Fruit fly (Drosophila melanogaster) whole organism, embryonic: ENCODE measurements around the gene BBIP1.

Experiments used
- Atf3 ChIP-seq: fragments of 200-800 bp; sonication (Bioruptor generic); optimal IDR thresholded peaks from 3 replicates; lab custom pipeline; 2016; ENCODE audit warnings: missing biosample characterization, missing genetic modification characterization
- CG10274 ChIP-seq: fragments of 200-800 bp; sonication (Bioruptor generic); optimal IDR thresholded peaks from 3 replicates; lab custom pipeline; 2017; ENCODE audit warnings: missing biosample characterization, mild to moderate bottlenecking, missing genetic modification characterization
- CG10321 ChIP-seq: fragments of 200-800 bp; sonication (Bioruptor generic); IDR thresholded peaks from 2 replicates; pipeline ENCODE4 v1.3.6; 2022; ENCODE audit warnings: missing biosample characterization, missing genetic modification characterization
- CG10543 ChIP-seq: fragments of 200-800 bp; sonication (Bioruptor generic); optimal IDR thresholded peaks from 3 replicates; lab custom pipeline; 2017; ENCODE audit warnings: missing biosample characterization, mild to moderate bottlenecking, missing genetic modification characterization, moderate library complexity
- CG10959 ChIP-seq: fragments of 200-800 bp; sonication (Bioruptor generic); IDR thresholded peaks from 2 replicates; pipeline ENCODE4 v1.3.6; 2022; ENCODE audit warnings: missing biosample characterization, missing genetic modification characterization
- CG1233 ChIP-seq: fragments of 200-800 bp; sonication (Bioruptor generic); optimal IDR thresholded peaks from 4 replicates; lab custom pipeline; 2018; ENCODE audit warnings: missing biosample characterization, mild to moderate bottlenecking, missing genetic modification characterization
- CG13296 ChIP-seq: fragments of 200-800 bp; sonication (Bioruptor generic); optimal IDR thresholded peaks from 3 replicates; lab custom pipeline; 2018; ENCODE audit warnings: missing biosample characterization, mild to moderate bottlenecking, missing genetic modification characterization
- CG15269 ChIP-seq: fragments of 200-800 bp; sonication (Bioruptor generic); optimal IDR thresholded peaks from 2 replicates; lab custom pipeline; 2018; ENCODE audit warnings: missing biosample characterization, mild to moderate bottlenecking, missing genetic modification characterization, moderate library complexity
- CG15601 ChIP-seq: fragments of 200-800 bp; sonication (Bioruptor generic); optimal IDR thresholded peaks from 3 replicates; lab custom pipeline; 2019; ENCODE audit warnings: missing biosample characterization, mild to moderate bottlenecking, missing genetic modification characterization, moderate library complexity
- CG17568 ChIP-seq: fragments of 200-800 bp; sonication (Bioruptor generic); optimal IDR thresholded peaks from 2 replicates; lab custom pipeline; 2018; ENCODE audit warnings: missing biosample characterization, mild to moderate bottlenecking, missing genetic modification characterization, moderate library complexity
- CG17912 ChIP-seq: fragments of 200-800 bp; sonication (Bioruptor generic); optimal IDR thresholded peaks from 2 replicates; lab custom pipeline; 2018; ENCODE audit warnings: missing biosample characterization, mild to moderate bottlenecking, missing genetic modification characterization
- CG18011 ChIP-seq: fragments of 200-800 bp; sonication (Bioruptor generic); optimal IDR thresholded peaks from 2 replicates; lab custom pipeline; 2017; ENCODE audit warnings: missing biosample characterization, missing genetic modification characterization, mild to moderate bottlenecking, moderate library complexity, missing genotype
- CG3163 ChIP-seq: fragments of 200-800 bp; sonication (Bioruptor generic); optimal IDR thresholded peaks from 3 replicates; lab custom pipeline; 2016; ENCODE audit warnings: missing biosample characterization, missing genetic modification characterization
- CG34376 ChIP-seq: fragments of 200-800 bp; sonication (Bioruptor generic); optimal IDR thresholded peaks from 2 replicates; lab custom pipeline; 2018; ENCODE audit warnings: missing biosample characterization, mild to moderate bottlenecking, missing genetic modification characterization
- CG4328 ChIP-seq: fragments of 200-800 bp; sonication (Bioruptor generic); optimal IDR thresholded peaks from 3 replicates; lab custom pipeline; 2017; ENCODE audit warnings: missing biosample characterization, missing genetic modification reagents, missing genetic modification characterization
- CG6854 ChIP-seq: fragments of 200-800 bp; sonication (Bioruptor generic); optimal IDR thresholded peaks from 3 replicates; lab custom pipeline; 2017; ENCODE audit warnings: missing biosample characterization, mild to moderate bottlenecking, missing genetic modification characterization
- CG8281 ChIP-seq: fragments of 200-800 bp; sonication (Bioruptor generic); optimal IDR thresholded peaks from 2 replicates; lab custom pipeline; 2018; ENCODE audit warnings: missing biosample characterization, mild to moderate bottlenecking, missing genetic modification characterization, moderate library complexity
- CG8924 ChIP-seq: fragments of 200-800 bp; optimal IDR thresholded peaks from 3 replicates; lab custom pipeline; 2019; ENCODE audit warnings: missing biosample characterization, mild to moderate bottlenecking, missing genetic modification characterization, moderate library complexity
- CG9437 ChIP-seq: fragments of 200-800 bp; sonication (Bioruptor generic); optimal IDR thresholded peaks from 2 replicates; lab custom pipeline; 2018; ENCODE audit warnings: missing biosample characterization, mild to moderate bottlenecking, missing genetic modification characterization
- D19A ChIP-seq: fragments of 200-800 bp; optimal IDR thresholded peaks from 3 replicates; lab custom pipeline; 2019; ENCODE audit warnings: missing biosample characterization, mild to moderate bottlenecking, missing genetic modification characterization, moderate library complexity
- Fer3 ChIP-seq: fragments of 200-800 bp; sonication (Bioruptor generic); optimal IDR thresholded peaks from 2 replicates; lab custom pipeline; 2018; ENCODE audit warnings: missing biosample characterization, mild to moderate bottlenecking, missing genetic modification characterization, moderate library complexity
- Hand ChIP-seq: fragments of 200-800 bp; sonication (Bioruptor generic); optimal IDR thresholded peaks from 2 replicates; lab custom pipeline; 2017; ENCODE audit warnings: mild to moderate bottlenecking, missing biosample characterization, missing genetic modification reagents, missing genetic modification characterization
- Max ChIP-seq: fragments of 200-800 bp; sonication (Bioruptor generic); optimal IDR thresholded peaks from 2 replicates; lab custom pipeline; 2016; ENCODE audit warnings: missing biosample characterization, mild to moderate bottlenecking, missing genetic modification characterization
- Med ChIP-seq: fragments of 200-800 bp; sonication (Bioruptor generic); peaks from one replicate; lab custom pipeline; 2016; ENCODE audit warnings: missing biosample characterization, missing genetic modification characterization, mild to moderate bottlenecking, inconsistent platforms, moderate library complexity
- Nf-YC ChIP-seq: fragments of 200-800 bp; optimal IDR thresholded peaks from 3 replicates; lab custom pipeline; 2019; ENCODE audit warnings: missing biosample characterization, mild to moderate bottlenecking, missing genetic modification characterization, moderate library complexity
- NfI ChIP-seq: fragments of 200-800 bp; sonication (Bioruptor generic); optimal IDR thresholded peaks from 3 replicates; lab custom pipeline; 2018; ENCODE audit warnings: missing biosample characterization, mild to moderate bottlenecking, missing genetic modification characterization, moderate library complexity
- Stat92E ChIP-seq, 3 experiments: fragments of >200 bp in 2 of 3; fragments of 200-800 bp in 1 of 3; sonication (Bioruptor generic) in 1 of 3; optimal IDR thresholded peaks; 2 replicates each; lab custom pipeline; 2017 to 2019; ENCODE audit warnings: missing biosample characterization in 3 of 3, missing genetic modification characterization in 3 of 3, mild to moderate bottlenecking in 1 of 3, moderate library complexity in 1 of 3
- YL-1 ChIP-seq: fragments of 200-800 bp; sonication (Bioruptor generic); optimal IDR thresholded peaks from 3 replicates; lab custom pipeline; 2017; ENCODE audit warnings: missing biosample characterization, mild to moderate bottlenecking, missing genetic modification characterization
- ab ChIP-seq: fragments of 200-800 bp; sonication (Bioruptor generic); optimal IDR thresholded peaks from 2 replicates; lab custom pipeline; 2016; ENCODE audit warnings: missing biosample characterization, missing genetic modification characterization
- bsh ChIP-seq, 2 experiments: fragments of 200-800 bp; sonication (Bioruptor generic); optimal IDR thresholded peaks; 2 replicates each; lab custom pipeline; 2017 to 2018; ENCODE audit warnings: mild to moderate bottlenecking in 2 of 2, missing biosample characterization in 2 of 2, missing genetic modification characterization in 2 of 2, moderate library complexity in 1 of 2
- cwo ChIP-seq: fragments of 200-800 bp; sonication (Bioruptor generic); optimal IDR thresholded peaks from 3 replicates; lab custom pipeline; 2017; ENCODE audit warnings: missing biosample characterization, missing genetic modification characterization, mild to moderate bottlenecking, moderate library complexity, missing genetic modification reagents
- dpn ChIP-seq, 2 experiments: fragments of 200-800 bp; sonication (Bioruptor generic); optimal IDR thresholded peaks; 3 replicates each; lab custom pipeline; 2016; ENCODE audit warnings: missing biosample characterization in 2 of 2, missing genetic modification characterization in 2 of 2
- gcm ChIP-seq: fragments of 200-800 bp; sonication (Bioruptor generic); optimal IDR thresholded peaks from 2 replicates; lab custom pipeline; 2019; ENCODE audit warnings: missing biosample characterization, mild to moderate bottlenecking, missing genetic modification characterization, moderate library complexity
- gro ChIP-seq: fragments of 200-800 bp; sonication (Bioruptor generic); optimal IDR thresholded peaks from 2 replicates; lab custom pipeline; 2016; ENCODE audit warnings: missing biosample characterization, missing genetic modification characterization
- her ChIP-seq: fragments of 200-800 bp; sonication (Bioruptor generic); optimal IDR thresholded peaks from 2 replicates; lab custom pipeline; 2016; ENCODE audit warnings: missing biosample characterization, missing genetic modification characterization
- kni ChIP-seq: fragments of 200-800 bp; sonication (Bioruptor generic); optimal IDR thresholded peaks from 3 replicates; lab custom pipeline; 2017; ENCODE audit warnings: mild to moderate bottlenecking, missing biosample characterization, missing genetic modification reagents, missing genetic modification characterization
- mirr ChIP-seq: fragments of 200-800 bp; sonication (Bioruptor generic); optimal IDR thresholded peaks from 3 replicates; lab custom pipeline; 2018; ENCODE audit warnings: missing biosample characterization, mild to moderate bottlenecking, missing genetic modification characterization
- nerfin-1 ChIP-seq: fragments of 200-800 bp; sonication (Bioruptor generic); optimal IDR thresholded peaks from 3 replicates; lab custom pipeline; 2019; ENCODE audit warnings: missing biosample characterization, mild to moderate bottlenecking, missing genetic modification characterization, moderate library complexity
- onecut ChIP-seq: fragments of 200-800 bp; sonication (Bioruptor generic); IDR thresholded peaks from 2 replicates; pipeline ENCODE4 v1.3.6; 2022; ENCODE audit warnings: missing biosample characterization, missing genetic modification characterization
- org-1 ChIP-seq: fragments of 200-800 bp; sonication (Bioruptor generic); optimal IDR thresholded peaks from 2 replicates; lab custom pipeline; 2017; ENCODE audit warnings: missing biosample characterization, missing genetic modification characterization
- pros ChIP-seq: fragments of 200-800 bp; sonication (Bioruptor generic); optimal IDR thresholded peaks from 3 replicates; lab custom pipeline; 2019; ENCODE audit warnings: missing biosample characterization, mild to moderate bottlenecking, missing genetic modification characterization, moderate library complexity
- sd ChIP-seq: fragments of 200-800 bp; sonication (Bioruptor generic); optimal IDR thresholded peaks from 3 replicates; lab custom pipeline; 2018; ENCODE audit warnings: missing biosample characterization, mild to moderate bottlenecking, missing genetic modification characterization, moderate library complexity
- sens ChIP-seq: fragments of 200-800 bp; sonication (Bioruptor generic); peaks from one replicate; lab custom pipeline; 2016; ENCODE audit warnings: missing biosample characterization, missing genetic modification characterization
- sqz ChIP-seq: fragments of 200-800 bp; sonication (Bioruptor generic); optimal IDR thresholded peaks from 3 replicates; lab custom pipeline; 2018; ENCODE audit warnings: missing biosample characterization, mild to moderate bottlenecking, missing genetic modification characterization
- sr ChIP-seq: fragments of 200-800 bp; sonication (Bioruptor generic); IDR thresholded peaks from 3 replicates; pipeline ENCODE4 v1.3.6; 2022; ENCODE audit warnings: missing biosample characterization, missing genetic modification characterization
- sug ChIP-seq: fragments of 200-800 bp; optimal IDR thresholded peaks from 2 replicates; lab custom pipeline; 2019; ENCODE audit warnings: missing biosample characterization, mild to moderate bottlenecking, missing genetic modification characterization, moderate library complexity
- wek ChIP-seq: fragments of 200-800 bp; sonication (Bioruptor generic); optimal IDR thresholded peaks from 3 replicates; lab custom pipeline; 2018; ENCODE audit warnings: missing biosample characterization, mild to moderate bottlenecking, missing genetic modification characterization, moderate library complexity
- zfh2 ChIP-seq: fragments of 200-800 bp; sonication (Bioruptor generic); optimal IDR thresholded peaks from 2 replicates; lab custom pipeline; 2016; ENCODE audit warnings: missing biosample characterization, missing genetic modification characterization

The BBIP1 gene

DNA sequence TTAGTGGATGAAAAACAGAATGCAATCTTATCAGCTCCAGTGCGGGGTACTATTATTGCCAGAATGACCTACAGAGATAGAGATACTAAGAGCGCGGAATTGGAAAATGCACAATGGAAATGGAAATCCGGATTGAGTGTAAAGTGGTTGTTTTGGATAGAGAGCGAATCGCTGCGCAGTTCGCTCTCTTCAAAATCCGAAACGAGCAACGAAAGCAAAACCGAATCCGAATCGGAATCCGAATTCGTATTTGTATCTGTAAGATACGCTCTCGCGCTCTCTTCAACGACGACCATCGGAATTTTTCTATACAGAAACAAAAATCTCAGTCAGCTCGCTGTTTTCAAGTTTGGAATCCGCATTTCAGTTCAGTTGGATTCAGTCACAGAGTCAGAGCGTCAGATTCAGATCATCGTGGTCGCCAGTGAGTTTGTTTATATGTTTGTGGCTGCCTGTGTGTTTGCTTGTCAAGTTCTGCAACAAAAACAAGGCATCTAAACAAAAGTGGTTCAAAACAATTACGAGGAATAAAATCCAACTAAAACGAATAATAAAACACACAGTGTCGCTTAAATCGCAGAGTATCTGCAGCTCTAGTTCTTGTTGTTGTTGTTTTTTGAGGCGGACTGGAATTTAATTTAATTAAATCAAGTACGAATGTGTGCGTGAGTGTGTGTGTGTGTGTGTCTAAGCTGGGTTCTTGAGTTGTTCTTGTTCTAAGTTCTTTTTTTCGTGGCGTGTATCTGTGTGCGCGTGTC is 13.6 kb downstream of the BBIP1 start, which contains the start of gene ps:
TSS of gene ps (plus strand) at position 364 of the 758 bp plus-strand sequence.
- TF ChIP-seq sd (tag; lab: Kevin White, UChicago) (peak; percentile 99), CG10274 (GFP tag; lab: Kevin White, UChicago) (no peak), CG34376 (peak; percentile 86), gro (peak; percentile 51), CG17568 (GFP tag; lab: Kevin White, UChicago) (peak; percentile 27), CG10959 (no peak), CG8281 (tag; lab: Kevin White, UChicago) (peak; percentile 64), Fer3 (peak; percentile 27), YL-1 (GFP tag; lab: Kevin White, UChicago) (peak; percentile 6), sug (tag; lab: Kevin White, UChicago) (peak; percentile 51), CG8924 (peak; percentile 61), CG10321 (GFP tag; lab: Robert Waterston, UW) (no peak), Hand (GFP tag; lab: Kevin White, UChicago) (peak; percentile 31), sqz (GFP tag; lab: Kevin White, UChicago) (peak; percentile 66), zfh2 (GFP tag; lab: Kevin White, UChicago) (peak; percentile 24), NfI (peak; percentile 50), CG4328 (GFP tag; lab: Kevin White, UChicago) (peak; percentile 5), cwo (GFP tag; lab: Kevin White, UChicago) (peak; percentile 32), CG3163 (GFP tag; lab: Kevin White, UChicago) (peak; percentile 80), Stat92E (GFP tag; optimal IDR thresholded peaks at IDR 0.05; lab: Kevin White, UChicago) (no peak), sens (peak; percentile 86), dpn (GFP tag; optimal IDR thresholded peaks at IDR 0.05; lab: Kevin White, UChicago) (no peak), Max (GFP tag; lab: Kevin White, UChicago) (peak; percentile 6), CG13296 (GFP tag; lab: Kevin White, UChicago) (peak; percentile 50), kni (GFP tag; lab: Kevin White, UChicago) (peak; percentile 91), CG18011 (GFP tag; lab: Kevin White, UChicago) (peak; percentile 5), gcm (GFP tag; lab: Kevin White, UChicago) (no peak), D19A (tag; lab: Kevin White, UChicago) (peak; percentile 51), CG9437 (no peak), CG1233 (GFP tag; lab: Kevin White, UChicago) (peak; percentile 23), Atf3 (no peak), wek (GFP tag; lab: Kevin White, UChicago) (peak; percentile 3), CG15269 (tag; lab: Kevin White, UChicago) (peak; percentile 22), CG10543 (peak; percentile 77), pros (peak; percentile 15), ab (no peak), nerfin-1 (tag; lab: Kevin White, UChicago) (peak; percentile 98), CG17912 (no peak), onecut (GFP tag; lab: Robert Waterston, UW) (0 out of 2 replicates have a peak, but pooled peaks have one; percentile 28), org-1 (no peak), sr (GFP tag; lab: Robert Waterston, UW) (no peak), her (GFP tag; lab: Kevin White, UChicago) (peak; percentile 42), CG15601 (tag; lab: Kevin White, UChicago) (peak; percentile 1), mirr (GFP tag; lab: Kevin White, UChicago) (peak; percentile 35), bsh (GFP tag; optimal IDR thresholded peaks at IDR 0.05; lab: Kevin White, UChicago) (peak in 1 of 2 experiments; percentile 32), Nf-YC (peak; percentile 26), Med (GFP tag; lab: Kevin White, UChicago) (peak; percentile 88), CG6854 (peak; percentile 49)
